Worm (Caenorhabditis elegans) whole organism, L1 larva: Measurements from ENCODE around the gene ZK512.2.

Source experiments
- C34B4.2 ChIP-seq: sonication (generic microtip); optimal IDR thresholded peaks from 2 replicates; lab custom pipeline; 2017; ENCODE audit warnings: mild to moderate bottlenecking, missing genetic modification characterization, missing compliant biosample characterization
- mab-9 ChIP-seq: fragments of 200-800 bp; sonication (Bioruptor generic); IDR thresholded peaks from 2 replicates; pipeline ENCODE4 v1.3.6; 2022; ENCODE audit warnings: missing genetic modification reagents, missing genetic modification characterization, missing compliant biosample characterization
- nhr-28 ChIP-seq: fragments of 150-350 bp; optimal IDR thresholded peaks from 2 replicates; lab custom pipeline; 2014; ENCODE audit warnings: missing biosample characterization, missing genetic modification characterization

- TF ChIP-seq nhr-28 (tag; lab: Kevin White, UChicago) (no peak), C34B4.2 (tag; lab: Kevin White, UChicago) (no peak), mab-9 (GFP tag; lab: Robert Waterston, UW) (no peak)
Measured at ce11 chrIII:9104060-9104459, 40.5 kb downstream of the ZK512.2 start.
